Fruit fly (Drosophila melanogaster): ENCODE measurements around the gene Calx.

The Calx gene

dm6 chr3R:20989657-20990056 lies 11.7 kb downstream of the Calx start (continued):
- no peak for TF ChIP-seq CG10431 (GFP tag; optimal IDR thresholded peaks at IDR 0.05)
- no peak for TF ChIP-seq MESR4 (GFP tag; optimal IDR thresholded peaks at IDR 0.05)
- TF ChIP-seq CG2116 (GFP tag; optimal IDR thresholded peaks at IDR 0.05), result peak; percentile 1
- TF ChIP-seq h (optimal IDR thresholded peaks at IDR 0.05), result no peak
- TF ChIP-seq sim (GFP tag; IDR thresholded peaks at IDR 0.05), result no peak
- peak; percentile 42 for TF ChIP-seq shn (GFP tag; optimal IDR thresholded peaks at IDR 0.05)
- peak; percentile 5 for TF ChIP-seq sd (tag; optimal IDR thresholded peaks at IDR 0.05)
- peak; percentile 65; the same call in 1 of the 2 replicates for TF ChIP-seq Rfx (GFP tag; IDR thresholded peaks at IDR 0.05)
- peak; percentile 19; the same call in 1 of the 2 replicates for TF ChIP-seq vvl (GFP tag; IDR thresholded peaks at IDR 0.05)
- TF ChIP-seq Atf-2 (GFP tag; optimal IDR thresholded peaks at IDR 0.05), result peak; percentile 68
- TF ChIP-seq CG14860 (GFP tag; IDR thresholded peaks at IDR 0.05; ENCODE audit: partially characterized antibody), result no peak
- no peak for TF ChIP-seq ERR (GFP tag; optimal IDR thresholded peaks at IDR 0.05)
- TF ChIP-seq oc (tag; optimal IDR thresholded peaks at IDR 0.05), result no peak
- TF ChIP-seq ttk (GFP tag; IDR thresholded peaks at IDR 0.05), result peak; percentile 12; the same call in 1 of the 2 replicates
- no peak for TF ChIP-seq CG33557 (GFP tag; optimal IDR thresholded peaks at IDR 0.05)
- TF ChIP-seq Mrtf (GFP tag; IDR thresholded peaks at IDR 0.05), result no peak
- TF ChIP-seq chn (GFP tag; optimal IDR thresholded peaks at IDR 0.05), result peak; percentile 6
- TF ChIP-seq Deaf1 (tag; optimal IDR thresholded peaks at IDR 0.05), result peak; percentile 5
- no peak for TF ChIP-seq CG17186 (GFP tag; optimal IDR thresholded peaks at IDR 0.05)
- no peak for TF ChIP-seq nom (GFP tag; optimal IDR thresholded peaks at IDR 0.05)
- no peak for TF ChIP-seq chinmo (GFP tag; IDR thresholded peaks at IDR 0.05; ENCODE audit: partially characterized antibody)
- no peak for TF ChIP-seq Atf3 (GFP tag; optimal IDR thresholded peaks at IDR 0.05)
- no peak for TF ChIP-seq Hr78 (GFP tag; optimal IDR thresholded peaks at IDR 0.05)
- TF ChIP-seq fd96Cb (tag; optimal IDR thresholded peaks at IDR 0.05), result no peak
- TF ChIP-seq fd3F (GFP tag; optimal IDR thresholded peaks at IDR 0.05), result peak; percentile 44
- TF ChIP-seq CG17802 (tag; optimal IDR thresholded peaks at IDR 0.05), result no peak
- TF ChIP-seq CG2678 (tag; optimal IDR thresholded peaks at IDR 0.05), result peak; percentile 71
- TF ChIP-seq Bgb (GFP tag; IDR thresholded peaks at IDR 0.05; ENCODE audit: partially characterized antibody), result no peak
- TF ChIP-seq C15 (GFP tag; IDR thresholded peaks at IDR 0.05), result no peak
- TF ChIP-seq lbe (GFP tag; optimal IDR thresholded peaks at IDR 0.05), result no peak
- no peak for TF ChIP-seq CG7987 (GFP tag; optimal IDR thresholded peaks at IDR 0.05)
- TF ChIP-seq Hmr (GFP tag; optimal IDR thresholded peaks at IDR 0.05), result peak; percentile 56
- peak; percentile 28 for TF ChIP-seq CG15514 (GFP tag; optimal IDR thresholded peaks at IDR 0.05)
- no peak for TF ChIP-seq sqz (GFP tag; optimal IDR thresholded peaks at IDR 0.05)
- peak; percentile 71 for TF ChIP-seq CG9215 (GFP tag; IDR thresholded peaks at IDR 0.05)
- TF ChIP-seq fu2 (GFP tag; optimal IDR thresholded peaks at IDR 0.05), result peak; percentile 37
- TF ChIP-seq CG3995 (GFP tag; optimal IDR thresholded peaks at IDR 0.05), result peak; percentile 25
- TF ChIP-seq aop (GFP tag; IDR thresholded peaks at IDR 0.05), result no peak
- no peak for TF ChIP-seq CG16813 (GFP tag; IDR thresholded peaks at IDR 0.05; ENCODE audit: partially characterized antibody)
- peak; percentile 3 for TF ChIP-seq CG6254 (GFP tag; optimal IDR thresholded peaks at IDR 0.05)
- no peak for TF ChIP-seq wdn (GFP tag; IDR thresholded peaks at IDR 0.05)
- TF ChIP-seq jigr1 (GFP tag; IDR thresholded peaks at IDR 0.05), result no peak
- TF ChIP-seq pho (GFP tag; optimal IDR thresholded peaks at IDR 0.05), result peak; percentile 62
- TF ChIP-seq pfk (GFP tag; optimal IDR thresholded peaks at IDR 0.05), result no peak
- TF ChIP-seq danr (GFP tag; IDR thresholded peaks at IDR 0.05), result 0 out of 2 replicates have a peak, but pooled peaks have one; percentile 24
- TF ChIP-seq sc (optimal IDR thresholded peaks at IDR 0.05), result no peak
- peak; percentile 11 for TF ChIP-seq sc (GFP tag; optimal IDR thresholded peaks at IDR 0.05)
- TF ChIP-seq gsb-n (tag; optimal IDR thresholded peaks at IDR 0.05), result no peak
- TF ChIP-seq CG7556 (GFP tag; optimal IDR thresholded peaks at IDR 0.05), result peak; percentile 63
- no peak for TF ChIP-seq Nf-YA (GFP tag; IDR thresholded peaks at IDR 0.05)
- TF ChIP-seq odd (GFP tag; optimal IDR thresholded peaks at IDR 0.05), result peak; percentile 50
